Worm (Caenorhabditis elegans) whole organism, L1 larva: ENCODE measurements around the gene C14C6.3.

Source experiments
- F16B12.6 ChIP-seq: fragments of 150-350 bp; optimal IDR thresholded peaks from 2 replicates; lab custom pipeline; 2014; ENCODE audit warnings: missing biosample characterization, missing genetic modification characterization
- aha-1 ChIP-seq: fragments of 150-350 bp; optimal IDR thresholded peaks from 2 replicates; lab custom pipeline; 2014; ENCODE audit warnings: missing biosample characterization, missing genetic modification characterization
- alr-1 ChIP-seq: fragments of 200-800 bp; sonication (Bioruptor generic); optimal IDR thresholded peaks from 2 replicates; lab custom pipeline; 2018; ENCODE audit warnings: borderline replicate concordance, mild to moderate bottlenecking, missing genetic modification characterization, missing compliant biosample characterization
- blmp-1 ChIP-seq: fragments of 150-350 bp; optimal IDR thresholded peaks from 2 replicates; lab custom pipeline; 2014; ENCODE audit warnings: missing biosample characterization, missing genetic modification characterization
- ceh-82 ChIP-seq, 3 experiments: fragments of 150-350 bp in 1 of 3; sonication (generic microtip) in 2 of 3; optimal IDR thresholded peaks; 2 replicates each; lab custom pipeline; 2014 to 2017; ENCODE audit warnings: missing biosample characterization in 3 of 3, missing genetic modification characterization in 3 of 3
- ces-1 ChIP-seq: fragments of 150-350 bp; optimal IDR thresholded peaks from 2 replicates; lab custom pipeline; 2014; ENCODE audit warnings: missing biosample characterization, missing genetic modification reagents, missing genetic modification characterization
- dpl-1 ChIP-seq, 3 experiments: fragments of 150-350 bp in 2 of 3; sonication (generic microtip) in 1 of 3; optimal IDR thresholded peaks; 2 replicates each; lab custom pipeline; 2014 to 2017; ENCODE audit warnings: missing biosample characterization in 3 of 3, missing genetic modification characterization in 3 of 3, missing genetic modification reagents in 3 of 3
- efl-3 ChIP-seq: fragments of 200-800 bp; sonication (Bioruptor generic); optimal IDR thresholded peaks from 2 replicates; lab custom pipeline; 2018; ENCODE audit warnings: mild to moderate bottlenecking, missing genetic modification characterization, missing compliant biosample characterization
- egl-27 ChIP-seq, 2 experiments: fragments of 150-350 bp in 1 of 2; sonication (generic microtip); optimal IDR thresholded peaks; 3 replicates each; lab custom pipeline; 2017 to 2018; ENCODE audit warnings: missing biosample characterization in 2 of 2, missing genetic modification characterization in 2 of 2, missing genetic modification reagents in 2 of 2
- elt-3 ChIP-seq, 6 experiments: fragments of 150-350 bp in 1 of 6; sonication (generic microtip); optimal IDR thresholded peaks; 2 replicates each; lab custom pipeline; 2017 to 2018; ENCODE audit warnings: missing biosample characterization in 6 of 6, missing genetic modification characterization in 6 of 6, inconsistent platforms in 1 of 6
- ets-5 ChIP-seq: fragments of 200-800 bp; sonication (Bioruptor generic); IDR thresholded peaks from 2 replicates; pipeline ENCODE4 v1.3.6; 2022; ENCODE audit warnings: missing genetic modification characterization, missing compliant biosample characterization
- fkh-4 ChIP-seq: sonication (generic microtip); optimal IDR thresholded peaks from 2 replicates; lab custom pipeline; 2016; ENCODE audit warnings: missing compliant biosample characterization, missing genetic modification characterization, borderline replicate concordance
- hlh-17 ChIP-seq: fragments of 200-800 bp; sonication (Bioruptor generic); optimal IDR thresholded peaks from 2 replicates; lab custom pipeline; 2018; ENCODE audit warnings: missing genetic modification characterization, mild to moderate bottlenecking, missing compliant biosample characterization, moderate library complexity, borderline replicate concordance
- hlh-4 ChIP-seq: sonication (generic microtip); optimal IDR thresholded peaks from 2 replicates; lab custom pipeline; 2016; ENCODE audit warnings: mild to moderate bottlenecking, missing genetic modification characterization, missing compliant biosample characterization
- isw-1 ChIP-seq: fragments of 200-800 bp; sonication (Bioruptor generic); IDR thresholded peaks from 2 replicates; pipeline ENCODE4 v1.3.6; 2022; ENCODE audit warnings: missing genetic modification characterization, missing compliant biosample characterization
- jun-1 ChIP-seq: fragments of 150-350 bp; optimal IDR thresholded peaks from 2 replicates; lab custom pipeline; 2014; ENCODE audit warnings: missing biosample characterization, missing genetic modification reagents, missing genetic modification characterization
- lin-39 ChIP-seq: fragments of 150-350 bp; optimal IDR thresholded peaks from 2 replicates; lab custom pipeline; 2014; ENCODE audit warnings: missing biosample characterization, missing genetic modification reagents, missing genetic modification characterization
- lir-3 ChIP-seq: sonication (generic microtip); optimal IDR thresholded peaks from 2 replicates; lab custom pipeline; 2016; ENCODE audit warnings: mild to moderate bottlenecking, missing genetic modification characterization, moderate library complexity, missing compliant biosample characterization; ENCODE audit not compliant: poor library complexity
- lsy-2 ChIP-seq, 2 experiments: fragments of 150-350 bp; optimal IDR thresholded peaks; 2 replicates each; lab custom pipeline; 2014; ENCODE audit warnings: missing biosample characterization in 2 of 2, missing genetic modification characterization in 2 of 2
- mab-9 ChIP-seq: fragments of 200-800 bp; sonication (Bioruptor generic); IDR thresholded peaks from 2 replicates; pipeline ENCODE4 v1.3.6; 2022; ENCODE audit warnings: missing genetic modification reagents, missing genetic modification characterization, missing compliant biosample characterization
- mef-2 ChIP-seq: fragments of 150-350 bp; optimal IDR thresholded peaks from 2 replicates; lab custom pipeline; 2014; ENCODE audit warnings: missing biosample characterization, missing genetic modification characterization
- nhr-76 ChIP-seq: sonication (generic microtip); optimal IDR thresholded peaks from 2 replicates; lab custom pipeline; 2017; ENCODE audit warnings: missing biosample characterization, missing genetic modification characterization
- nhr-77 ChIP-seq: fragments of 150-350 bp; optimal IDR thresholded peaks from 2 replicates; lab custom pipeline; 2014; ENCODE audit warnings: missing biosample characterization, missing genetic modification characterization
- nhr-84 ChIP-seq: sonication (generic microtip); optimal IDR thresholded peaks from 2 replicates; lab custom pipeline; 2017; ENCODE audit warnings: missing biosample characterization, missing genetic modification characterization
- nhr-85 ChIP-seq: sonication (generic microtip); peaks from one replicate; lab custom pipeline; 2016; ENCODE audit warnings: missing genetic modification characterization, inconsistent platforms, missing compliant biosample characterization
- pax-3 ChIP-seq: fragments of 200-800 bp; sonication (Bioruptor generic); optimal IDR thresholded peaks from 2 replicates; lab custom pipeline; 2018; ENCODE audit warnings: mild to moderate bottlenecking, missing genetic modification characterization, moderate library complexity, missing compliant biosample characterization
- pqm-1 ChIP-seq: sonication (generic microtip); optimal IDR thresholded peaks from 3 replicates; lab custom pipeline; 2017; ENCODE audit warnings: missing biosample characterization, missing genetic modification characterization
- rnt-1 ChIP-seq: sonication (generic microtip); optimal IDR thresholded peaks from 2 replicates; lab custom pipeline; 2016; ENCODE audit warnings: mild to moderate bottlenecking, missing genetic modification characterization, moderate library complexity, missing compliant biosample characterization
- snpc-4 ChIP-seq: fragments of 150-350 bp; optimal IDR thresholded peaks from 2 replicates; lab custom pipeline; 2014; ENCODE audit warnings: missing biosample characterization, missing genetic modification characterization
- snu-23 ChIP-seq: sonication (generic microtip); optimal IDR thresholded peaks from 2 replicates; lab custom pipeline; 2016; ENCODE audit warnings: missing genetic modification characterization, missing compliant biosample characterization
- sox-4 ChIP-seq: sonication (generic microtip); optimal IDR thresholded peaks from 2 replicates; lab custom pipeline; 2016; ENCODE audit warnings: missing genetic modification characterization, missing compliant biosample characterization
- unc-62 ChIP-seq: fragments of 150-350 bp; optimal IDR thresholded peaks from 2 replicates; lab custom pipeline; 2014; ENCODE audit warnings: missing biosample characterization, missing genetic modification reagents, missing genetic modification characterization
- unc-86 ChIP-seq: sonication (generic microtip); optimal IDR thresholded peaks from 2 replicates; lab custom pipeline; 2016; ENCODE audit warnings: missing genetic modification characterization, missing compliant biosample characterization
- vab-15 ChIP-seq: sonication (generic microtip); optimal IDR thresholded peaks from 2 replicates; lab custom pipeline; 2017; ENCODE audit warnings: missing genotype, mild to moderate bottlenecking, missing genetic modification characterization, missing compliant biosample characterization
- zip-4 ChIP-seq: fragments of 200-800 bp; sonication (Bioruptor generic); optimal IDR thresholded peaks from 2 replicates; lab custom pipeline; 2018; ENCODE audit warnings: mild to moderate bottlenecking, missing genetic modification characterization, moderate library complexity, missing compliant biosample characterization

Gene C14C6.3

ce11 chrV:539040-539510 is 4.2 kb upstream of the C14C6.3 start, which contains the start of gene nhr-155:
TSS of gene nhr-155 (plus strand) at chrV:539460.
- TF ChIP-seq nhr-85 (tag; lab: Kevin White, UChicago) (peak; percentile 20), blmp-1 (tag; lab: Kevin White, UChicago) (no peak), hlh-4 (tag; lab: Kevin White, UChicago) (no peak), nhr-84 (tag; lab: Kevin White, UChicago) (no peak), ceh-82 (tag; optimal IDR thresholded peaks at IDR 0.05; lab: Kevin White, UChicago) (no peak)

ce11 chrV:541470-541869 is 1.8 kb upstream of the C14C6.3 start:
- TF ChIP-seq F16B12.6 (tag; lab: Kevin White, UChicago), result no peak
- peak; percentile 65 for TF ChIP-seq nhr-85 (tag; lab: Kevin White, UChicago)

ce11 chrV:547980-548379 is 4.7 kb downstream of the C14C6.3 start, which contains the start of gene C14C6.6:
TSS of gene C14C6.6 (minus strand) at chrV:548080.
- TF ChIP-seq aha-1, result no peak
- no peak for TF ChIP-seq hlh-17 (GFP tag; lab: Kevin White, UChicago)
- no peak for TF ChIP-seq zip-4 (GFP tag; lab: Kevin White, UChicago)
- TF ChIP-seq dpl-1 (GFP tag; optimal IDR thresholded peaks at IDR 0.05; lab: Kevin White, UChicago), result no peak
- TF ChIP-seq ceh-82 (tag; optimal IDR thresholded peaks at IDR 0.05; lab: Kevin White, UChicago), result no peak
- TF ChIP-seq lsy-2 (tag; optimal IDR thresholded peaks at IDR 0.05; lab: Kevin White, UChicago), result no peak
- TF ChIP-seq nhr-84 (tag; lab: Kevin White, UChicago), result no peak
- no peak for TF ChIP-seq jun-1 (tag; lab: Kevin White, UChicago)
- TF ChIP-seq snpc-4 (tag; lab: Kevin White, UChicago), result no peak
- TF ChIP-seq lir-3 (tag; lab: Kevin White, UChicago), result no peak
- TF ChIP-seq egl-27 (tag; optimal IDR thresholded peaks at IDR 0.05; lab: Kevin White, UChicago), result no peak
- no peak for TF ChIP-seq rnt-1 (tag; lab: Kevin White, UChicago)
- no peak for TF ChIP-seq pax-3 (tag; lab: Kevin White, UChicago)
- TF ChIP-seq elt-3 (tag; optimal IDR thresholded peaks at IDR 0.05; lab: Kevin White, UChicago), result no peak
- no peak for TF ChIP-seq alr-1
- no peak for TF ChIP-seq unc-62 (GFP tag; lab: Kevin White, UChicago)
- TF ChIP-seq lin-39 (tag; lab: Kevin White, UChicago), result no peak
- TF ChIP-seq fkh-4 (tag; lab: Kevin White, UChicago), result no peak
- no peak for TF ChIP-seq pqm-1 (tag; lab: Kevin White, UChicago)
- no peak for TF ChIP-seq ets-5 (GFP tag; lab: Robert Waterston, UW)

- TF ChIP-seq mef-2 (tag; lab: Kevin White, UChicago) (no peak), hlh-17 (GFP tag; lab: Kevin White, UChicago) (no peak), isw-1 (GFP tag; lab: Robert Waterston, UW) (no peak), vab-15 (no peak), ceh-82 (tag; optimal IDR thresholded peaks at IDR 0.05; lab: Kevin White, UChicago) (no peak), nhr-84 (tag; lab: Kevin White, UChicago) (no peak), zip-4 (GFP tag; lab: Kevin White, UChicago) (no peak), lin-39 (tag; lab: Kevin White, UChicago) (no peak), sox-4 (no peak)
Measured at ce11 chrV:552406-552805, 9.1 kb downstream of the C14C6.3 start.

ce11 chrV:553067-553466 is 9.8 kb downstream of the C14C6.3 start, which contains the start of gene C14C6.8:
TSS of gene C14C6.8 (minus strand) at chrV:553167.
- TF ChIP-seq ces-1 (GFP tag; lab: Kevin White, UChicago) (no peak), pqm-1 (tag; lab: Kevin White, UChicago) (no peak), nhr-76 (tag; lab: Kevin White, UChicago) (no peak), jun-1 (tag; lab: Kevin White, UChicago) (no peak), nhr-77 (tag; lab: Kevin White, UChicago) (no peak), unc-86 (no peak), snu-23 (no peak), efl-3 (GFP tag; lab: Kevin White, UChicago) (no peak), mab-9 (GFP tag; lab: Robert Waterston, UW) (no peak), unc-62 (GFP tag; lab: Kevin White, UChicago) (no peak)
